Fruit fly (Drosophila melanogaster): ENCODE data around the gene Xrcc2.
A peak's percentile ranks its signal among the peaks of the same experiment; 100 is the strongest.

The Xrcc2 gene

dm6 chrX:18540268-18540667 lies 40.3 kb downstream of the Xrcc2 start:
- TF ChIP-seq usp (GFP tag; optimal IDR thresholded peaks at IDR 0.05) (no peak), Hr78 (GFP tag; optimal IDR thresholded peaks at IDR 0.05) (no peak), tai (GFP tag; optimal IDR thresholded peaks at IDR 0.05) (no peak), Hr83 (GFP tag; optimal IDR thresholded peaks at IDR 0.05; ENCODE audit: poor library complexity, severe bottlenecking) (no peak), lola (GFP tag; optimal IDR thresholded peaks at IDR 0.05) (no peak), br (GFP tag; optimal IDR thresholded peaks at IDR 0.05) (no peak), dmrt93B (GFP tag; optimal IDR thresholded peaks at IDR 0.05) (peak; percentile 49), pan (optimal IDR thresholded peaks at IDR 0.05) (no peak), foxo (GFP tag; optimal IDR thresholded peaks at IDR 0.05) (peak in 1 of 2 experiments; percentile 64), rgr (GFP tag; optimal IDR thresholded peaks at IDR 0.05) (peak; percentile 42), psq (GFP tag; optimal IDR thresholded peaks at IDR 0.05) (peak; percentile 53), woc (GFP tag; optimal IDR thresholded peaks at IDR 0.05) (peak; percentile 9), Hnf4 (GFP tag; optimal IDR thresholded peaks at IDR 0.05) (no peak), Sp1 (GFP tag; optimal IDR thresholded peaks at IDR 0.05) (peak; percentile 64), CG9705 (GFP tag; optimal IDR thresholded peaks at IDR 0.05) (no peak), ey (GFP tag; optimal IDR thresholded peaks at IDR 0.05) (no peak), fru (GFP tag; optimal IDR thresholded peaks at IDR 0.05) (peak; percentile 47), HLH106 (tag; optimal IDR thresholded peaks at IDR 0.05) (peak; percentile 15), h (GFP tag; optimal IDR thresholded peaks at IDR 0.05) (peak; percentile 51), OdsH (GFP tag; optimal IDR thresholded peaks at IDR 0.05) (peak; percentile 40), N (GFP tag; optimal IDR thresholded peaks at IDR 0.05) (no peak)

dm6 chrX:18541915-18542314 lies 42.0 kb downstream of the Xrcc2 start:
- TF ChIP-seq psq (GFP tag; optimal IDR thresholded peaks at IDR 0.05), result no peak
- TF ChIP-seq foxo (GFP tag; optimal IDR thresholded peaks at IDR 0.05), result peak in 1 of 2 experiments; percentile 14
- no peak for TF ChIP-seq tai (GFP tag; optimal IDR thresholded peaks at IDR 0.05)
- peak; percentile 21 for TF ChIP-seq rgr (GFP tag; optimal IDR thresholded peaks at IDR 0.05)
- TF ChIP-seq Mio (GFP tag; optimal IDR thresholded peaks at IDR 0.05), result no peak

dm6 chrX:18543328-18543727 lies 43.4 kb downstream of the Xrcc2 start:
- TF ChIP-seq brk (GFP tag; optimal IDR thresholded peaks at IDR 0.05) (no peak), Abd-B (GFP tag; optimal IDR thresholded peaks at IDR 0.05) (no peak), fru (GFP tag; optimal IDR thresholded peaks at IDR 0.05) (no peak), Jra (GFP tag; optimal IDR thresholded peaks at IDR 0.05) (no peak), br (GFP tag; optimal IDR thresholded peaks at IDR 0.05) (no peak), Dfd (GFP tag; optimal IDR thresholded peaks at IDR 0.05) (no peak), Vsx2 (GFP tag; optimal IDR thresholded peaks at IDR 0.05; ENCODE audit: partially characterized antibody) (no peak), Mio (GFP tag; optimal IDR thresholded peaks at IDR 0.05) (no peak), psq (GFP tag; optimal IDR thresholded peaks at IDR 0.05) (no peak), foxo (GFP tag; optimal IDR thresholded peaks at IDR 0.05) (no peak), jim (GFP tag; optimal IDR thresholded peaks at IDR 0.05) (no peak), Dif (GFP tag; optimal IDR thresholded peaks at IDR 0.05; ENCODE audit: partially characterized antibody) (no peak)

dm6 chrX:18544732-18545131 lies 44.8 kb downstream of the Xrcc2 start:
- TF ChIP-seq Hnf4 (GFP tag; optimal IDR thresholded peaks at IDR 0.05), result no peak
- TF ChIP-seq CrebA (GFP tag; optimal IDR thresholded peaks at IDR 0.05; ENCODE audit: borderline replicate concordance), result no peak
- TF ChIP-seq ey (GFP tag; optimal IDR thresholded peaks at IDR 0.05), result no peak
- TF ChIP-seq Vsx2 (GFP tag; optimal IDR thresholded peaks at IDR 0.05; ENCODE audit: partially characterized antibody), result no peak
- TF ChIP-seq Hr78 (GFP tag; optimal IDR thresholded peaks at IDR 0.05), result no peak
- TF ChIP-seq N (GFP tag; optimal IDR thresholded peaks at IDR 0.05), result no peak
- TF ChIP-seq Mio (GFP tag; optimal IDR thresholded peaks at IDR 0.05), result no peak
- no peak for TF ChIP-seq brk (GFP tag; optimal IDR thresholded peaks at IDR 0.05)
- TF ChIP-seq rgr (GFP tag; optimal IDR thresholded peaks at IDR 0.05), result no peak
- no peak for TF ChIP-seq Sp1 (GFP tag; optimal IDR thresholded peaks at IDR 0.05)
- TF ChIP-seq Rel (GFP tag; optimal IDR thresholded peaks at IDR 0.05), result no peak
- no peak for TF ChIP-seq Rel (tag; optimal IDR thresholded peaks at IDR 0.05)

- TF ChIP-seq tai (GFP tag; optimal IDR thresholded peaks at IDR 0.05), result no peak
- TF ChIP-seq CG32264 (GFP tag; optimal IDR thresholded peaks at IDR 0.05), result no peak
- no peak for TF ChIP-seq Vsx2 (GFP tag; optimal IDR thresholded peaks at IDR 0.05; ENCODE audit: partially characterized antibody)
- TF ChIP-seq br (GFP tag; optimal IDR thresholded peaks at IDR 0.05), result no peak
- no peak for TF ChIP-seq CG9705 (GFP tag; optimal IDR thresholded peaks at IDR 0.05)
- no peak for TF ChIP-seq Abd-B (GFP tag; optimal IDR thresholded peaks at IDR 0.05)
- TF ChIP-seq jim (GFP tag; optimal IDR thresholded peaks at IDR 0.05), result no peak
- TF ChIP-seq lola (GFP tag; optimal IDR thresholded peaks at IDR 0.05), result no peak
- no peak for TF ChIP-seq rgr (GFP tag; optimal IDR thresholded peaks at IDR 0.05)
- TF ChIP-seq Sp1 (GFP tag; optimal IDR thresholded peaks at IDR 0.05), result no peak
- TF ChIP-seq dmrt93B (GFP tag; optimal IDR thresholded peaks at IDR 0.05), result no peak
- TF ChIP-seq brk (GFP tag; optimal IDR thresholded peaks at IDR 0.05), result no peak
Measured at dm6 chrX:18545157-18545556, 45.2 kb downstream of the Xrcc2 start.
